Worm (Caenorhabditis elegans): ENCODE data around the gene nhr-99.

DNA sequence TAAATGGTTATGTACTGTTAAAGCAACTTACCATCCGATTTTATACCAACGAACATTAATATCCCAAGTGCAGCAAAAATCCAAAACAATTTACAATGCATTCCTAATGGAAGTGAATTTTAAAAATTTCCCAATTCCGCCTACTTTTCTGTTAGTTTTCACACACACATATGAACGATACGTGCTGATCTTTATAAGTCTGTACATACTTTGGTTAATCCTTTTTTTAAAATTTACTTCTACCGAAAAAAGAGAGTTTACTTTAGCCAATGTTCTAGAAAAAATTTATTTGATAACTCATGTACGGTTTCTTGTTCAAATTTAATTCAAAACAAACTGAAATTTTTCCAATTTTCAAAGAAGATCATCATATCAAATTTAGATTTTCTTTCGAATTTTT, 50.5 kb downstream of the nhr-99 start, which contains the start of gene R11G11.16:
- TF ChIP-seq zag-1 (tag; optimal IDR thresholded peaks at IDR 0.05) (no peak), skn-1 (tag; optimal IDR thresholded peaks at IDR 0.05) (no peak), lin-13 (GFP tag; optimal IDR thresholded peaks at IDR 0.05) (no peak), fos-1 (tag; optimal IDR thresholded peaks at IDR 0.05) (no peak), ama-1 (optimal IDR thresholded peaks at IDR 0.05) (no peak), R02D3.7 (tag; optimal IDR thresholded peaks at IDR 0.05) (no peak), egl-27 (tag; optimal IDR thresholded peaks at IDR 0.05) (no peak), lsy-2 (tag; optimal IDR thresholded peaks at IDR 0.05) (no peak), unc-62 (GFP tag; optimal IDR thresholded peaks at IDR 0.05) (no peak), sem-4 (tag; optimal IDR thresholded peaks at IDR 0.05) (no peak), mab-5 (tag; optimal IDR thresholded peaks at IDR 0.05) (no peak), Y55F3AM.14 (GFP tag; optimal IDR thresholded peaks at IDR 0.05) (no peak)

Data from whole organism, L2 larva.